Fruit fly (Drosophila melanogaster) whole organism, embryonic: ENCODE measurements around the gene ClC-c.
A peak's percentile ranks its signal among the peaks of the same experiment; 100 is the strongest.

Experiments used
- Antp ChIP-seq: fragments of 200-800 bp; sonication (Bioruptor generic); optimal IDR thresholded peaks from 3 replicates; lab custom pipeline; 2016; ENCODE audit warnings: missing biosample characterization, missing genetic modification characterization
- Asciz ChIP-seq: fragments of 200-800 bp; sonication (Bioruptor generic); optimal IDR thresholded peaks from 2 replicates; lab custom pipeline; 2017; ENCODE audit warnings: missing biosample characterization, mild to moderate bottlenecking, missing genetic modification characterization, missing genetic modification reagents
- Bgb ChIP-seq: fragments of 200-800 bp; sonication (Bioruptor generic); IDR thresholded peaks from 2 replicates; pipeline ENCODE4 v1.3.6; 2022; ENCODE audit warnings: missing biosample characterization, missing genetic modification characterization; ENCODE audit not compliant: partially characterized antibody
- Blimp-1 ChIP-seq: fragments of 200-800 bp; sonication (Bioruptor generic); optimal IDR thresholded peaks from 3 replicates; lab custom pipeline; 2018; ENCODE audit warnings: missing biosample characterization, missing genetic modification characterization, mild to moderate bottlenecking, moderate library complexity, missing genetic modification reagents
- CG15073 ChIP-seq: fragments of 200-800 bp; sonication (Bioruptor generic); optimal IDR thresholded peaks from 2 replicates; lab custom pipeline; 2016; ENCODE audit warnings: missing biosample characterization, missing genetic modification characterization
- CG15514 ChIP-seq: fragments of 200-800 bp; sonication (Bioruptor generic); optimal IDR thresholded peaks from 3 replicates; lab custom pipeline; 2017; ENCODE audit warnings: missing biosample characterization, missing genetic modification characterization, mild to moderate bottlenecking, moderate library complexity, missing genetic modification reagents
- CG2129 ChIP-seq: fragments of 200-800 bp; sonication (Bioruptor generic); IDR thresholded peaks from 2 replicates; pipeline ENCODE4 v1.3.6; 2022; ENCODE audit warnings: missing biosample characterization, missing genetic modification characterization; ENCODE audit not compliant: partially characterized antibody
- CG32767 ChIP-seq: fragments of 200-800 bp; sonication (Bioruptor generic); IDR thresholded peaks from 2 replicates; pipeline ENCODE4 v1.3.6; 2022; ENCODE audit warnings: missing biosample characterization, missing genetic modification characterization
- CG4707 ChIP-seq: fragments of 200-800 bp; sonication (Bioruptor generic); optimal IDR thresholded peaks from 2 replicates; lab custom pipeline; 2018; ENCODE audit warnings: missing biosample characterization, mild to moderate bottlenecking, missing genetic modification characterization, moderate library complexity
- CG6683 ChIP-seq: fragments of 200-800 bp; sonication (Bioruptor generic); optimal IDR thresholded peaks from 2 replicates; lab custom pipeline; 2017; ENCODE audit warnings: missing biosample characterization, mild to moderate bottlenecking, missing genetic modification characterization, missing genetic modification reagents
- CG6689 ChIP-seq: fragments of 200-800 bp; sonication (Bioruptor generic); IDR thresholded peaks from 2 replicates; pipeline ENCODE4 v1.3.6; 2022; ENCODE audit warnings: missing biosample characterization, missing genetic modification characterization
- CG6813 ChIP-seq: fragments of 200-800 bp; sonication (Bioruptor generic); optimal IDR thresholded peaks from 2 replicates; lab custom pipeline; 2017; ENCODE audit warnings: missing biosample characterization, missing genetic modification characterization, mild to moderate bottlenecking, moderate library complexity, missing genetic modification reagents
- CG8290 ChIP-seq, 3 experiments: fragments of 200-800 bp; sonication (Bioruptor generic); optimal IDR thresholded peaks; 2 replicates each; lab custom pipeline; 2016 to 2019; ENCODE audit warnings: missing biosample characterization in 3 of 3, missing genetic modification characterization in 3 of 3, mild to moderate bottlenecking in 2 of 3, moderate library complexity in 1 of 3
- CG8924 ChIP-seq: fragments of 200-800 bp; optimal IDR thresholded peaks from 3 replicates; lab custom pipeline; 2019; ENCODE audit warnings: missing biosample characterization, mild to moderate bottlenecking, missing genetic modification characterization, moderate library complexity
- CkIIα-i1 ChIP-seq: fragments of 200-800 bp; sonication (Bioruptor generic); IDR thresholded peaks from 2 replicates; pipeline ENCODE4 v1.3.6; 2022; ENCODE audit warnings: missing biosample characterization, missing genetic modification characterization
- Dbx ChIP-seq: fragments of 200-800 bp; sonication (Bioruptor generic); IDR thresholded peaks from 3 replicates; pipeline ENCODE4 v1.3.6; 2022; ENCODE audit warnings: missing biosample characterization, missing genetic modification characterization
- Dll ChIP-seq: fragments of 200-800 bp; sonication (Bioruptor generic); IDR thresholded peaks from 4 replicates; pipeline ENCODE4 v1.3.6; 2022; ENCODE audit warnings: missing biosample characterization, missing genetic modification characterization; ENCODE audit not compliant: partially characterized antibody
- Dp ChIP-seq: fragments of 200-800 bp; sonication (Bioruptor generic); optimal IDR thresholded peaks from 2 replicates; lab custom pipeline; 2018; ENCODE audit warnings: missing biosample characterization, mild to moderate bottlenecking, missing genetic modification characterization, moderate library complexity
- Drgx ChIP-seq: fragments of 200-800 bp; sonication (Bioruptor generic); IDR thresholded peaks from 2 replicates; pipeline ENCODE4 v1.3.6; 2022; ENCODE audit warnings: missing biosample characterization, missing genetic modification characterization
- ERR ChIP-seq: fragments of 200-800 bp; sonication (Bioruptor generic); optimal IDR thresholded peaks from 2 replicates; lab custom pipeline; 2016; ENCODE audit warnings: missing biosample characterization, missing genetic modification characterization
- Ets65A ChIP-seq: fragments of 200-800 bp; sonication (Bioruptor generic); peaks from one replicate; lab custom pipeline; 2016; ENCODE audit warnings: missing biosample characterization, missing genetic modification characterization
- GATAe ChIP-seq: fragments of 200-800 bp; sonication (Bioruptor generic); conservative IDR thresholded peaks from 2 replicates; pipeline ENCODE4 v1.3.6; 2022; ENCODE audit warnings: missing biosample characterization, missing genetic modification characterization
- HHEX ChIP-seq: fragments of 200-800 bp; sonication (Bioruptor generic); optimal IDR thresholded peaks from 3 replicates; lab custom pipeline; 2017; ENCODE audit warnings: missing biosample characterization, mild to moderate bottlenecking, missing genetic modification characterization, missing genetic modification reagents
- Sry-δ ChIP-seq: fragments of 200-800 bp; sonication (Bioruptor generic); optimal IDR thresholded peaks from 2 replicates; lab custom pipeline; 2016; ENCODE audit warnings: missing biosample characterization, missing genetic modification characterization
- cato ChIP-seq: fragments of 200-800 bp; sonication (Bioruptor generic); optimal IDR thresholded peaks from 2 replicates; lab custom pipeline; 2016; ENCODE audit warnings: missing biosample characterization, missing genetic modification characterization, borderline replicate concordance
- chn ChIP-seq: fragments of 200-800 bp; sonication (Bioruptor generic); optimal IDR thresholded peaks from 2 replicates; lab custom pipeline; 2016; ENCODE audit warnings: missing biosample characterization, missing genetic modification characterization
- crc ChIP-seq: fragments of 200-800 bp; sonication (Bioruptor generic); optimal IDR thresholded peaks from 2 replicates; lab custom pipeline; 2016; ENCODE audit warnings: missing biosample characterization, missing genetic modification characterization
- dm ChIP-seq: fragments of 200-800 bp; sonication (Bioruptor generic); optimal IDR thresholded peaks from 3 replicates; lab custom pipeline; 2016; ENCODE audit warnings: missing biosample characterization, missing genetic modification characterization
- dmrt11E ChIP-seq: fragments of 200-800 bp; sonication (Bioruptor generic); optimal IDR thresholded peaks from 3 replicates; lab custom pipeline; 2018; ENCODE audit warnings: missing biosample characterization, mild to moderate bottlenecking, missing genetic modification characterization, moderate library complexity
- dmrt99B ChIP-seq: fragments of 200-800 bp; sonication (Bioruptor generic); optimal IDR thresholded peaks from 2 replicates; lab custom pipeline; 2018; ENCODE audit warnings: missing biosample characterization, mild to moderate bottlenecking, missing genetic modification characterization, moderate library complexity
- ems ChIP-seq: fragments of 200-800 bp; sonication (Bioruptor generic); optimal IDR thresholded peaks from 3 replicates; lab custom pipeline; 2016; ENCODE audit warnings: missing biosample characterization, missing genetic modification characterization
- gem ChIP-seq: fragments of 200-800 bp; sonication (Bioruptor generic); optimal IDR thresholded peaks from 2 replicates; lab custom pipeline; 2019; ENCODE audit warnings: missing biosample characterization, mild to moderate bottlenecking, missing genetic modification characterization, moderate library complexity
- gfzf ChIP-seq: fragments of 200-800 bp; sonication (Bioruptor generic); optimal IDR thresholded peaks from 2 replicates; lab custom pipeline; 2016; ENCODE audit warnings: missing biosample characterization, mild to moderate bottlenecking, missing genetic modification characterization, moderate library complexity
- gsb ChIP-seq: fragments of 200-800 bp; sonication (Bioruptor generic); IDR thresholded peaks from 2 replicates; pipeline ENCODE4 v1.3.6; 2022; ENCODE audit warnings: missing biosample characterization, missing genetic modification characterization
- hbn ChIP-seq: fragments of 200-800 bp; sonication (Bioruptor generic); IDR thresholded peaks from 2 replicates; pipeline ENCODE4 v1.3.6; 2022; ENCODE audit warnings: missing biosample characterization, missing genetic modification characterization; ENCODE audit not compliant: partially characterized antibody
- hth ChIP-seq: fragments of >200 bp; optimal IDR thresholded peaks from 2 replicates; lab custom pipeline; 2017; ENCODE audit warnings: inconsistent platforms
- insv ChIP-seq, 2 experiments: fragments of 200-800 bp; sonication (Bioruptor generic); optimal IDR thresholded peaks; 3 replicates each; lab custom pipeline; 2016 to 2018; ENCODE audit warnings: missing biosample characterization in 2 of 2, missing genetic modification characterization in 2 of 2
- jigr1 ChIP-seq: fragments of 200-800 bp; sonication (Bioruptor generic); IDR thresholded peaks from 3 replicates; pipeline ENCODE4 v1.3.6; 2022; ENCODE audit warnings: missing biosample characterization, missing genetic modification characterization
- kah ChIP-seq: fragments of 200-800 bp; sonication (Bioruptor generic); optimal IDR thresholded peaks from 2 replicates; lab custom pipeline; 2018; ENCODE audit warnings: missing biosample characterization, mild to moderate bottlenecking, missing genetic modification characterization
- lmd ChIP-seq: fragments of 200-800 bp; sonication (Bioruptor generic); IDR thresholded peaks from 2 replicates; pipeline ENCODE4 v1.3.6; 2022; ENCODE audit warnings: missing biosample characterization, missing genetic modification characterization
- nau ChIP-seq: fragments of 200-800 bp; sonication (Bioruptor generic); optimal IDR thresholded peaks from 3 replicates; lab custom pipeline; 2017; ENCODE audit warnings: missing biosample characterization, mild to moderate bottlenecking, missing genetic modification characterization, missing genetic modification reagents
- nmo ChIP-seq: fragments of 200-800 bp; sonication (Bioruptor generic); optimal IDR thresholded peaks from 2 replicates; lab custom pipeline; 2018; ENCODE audit warnings: missing biosample characterization, mild to moderate bottlenecking, missing genetic modification characterization, moderate library complexity
- pros ChIP-seq: fragments of 200-800 bp; sonication (Bioruptor generic); optimal IDR thresholded peaks from 3 replicates; lab custom pipeline; 2019; ENCODE audit warnings: missing biosample characterization, mild to moderate bottlenecking, missing genetic modification characterization, moderate library complexity
- sqz ChIP-seq: fragments of 200-800 bp; sonication (Bioruptor generic); optimal IDR thresholded peaks from 3 replicates; lab custom pipeline; 2018; ENCODE audit warnings: missing biosample characterization, mild to moderate bottlenecking, missing genetic modification characterization
- tna ChIP-seq: fragments of 200-800 bp; sonication (Bioruptor generic); IDR thresholded peaks from 2 replicates; pipeline ENCODE4 v1.3.6; 2022; ENCODE audit warnings: missing biosample characterization, missing genetic modification characterization; ENCODE audit not compliant: partially characterized antibody
- toy ChIP-seq: fragments of 200-800 bp; sonication (Bioruptor generic); IDR thresholded peaks from 2 replicates; pipeline ENCODE4 v1.3.6; 2022; ENCODE audit warnings: missing biosample characterization, missing genetic modification characterization
- trem ChIP-seq: fragments of 200-800 bp; optimal IDR thresholded peaks from 3 replicates; lab custom pipeline; 2019; ENCODE audit warnings: missing biosample characterization, mild to moderate bottlenecking, missing genetic modification characterization, moderate library complexity
- wor ChIP-seq: fragments of 200-800 bp; sonication (Bioruptor generic); IDR thresholded peaks from 2 replicates; pipeline ENCODE4 v1.3.6; 2022; ENCODE audit warnings: missing biosample characterization, missing genetic modification characterization

ClC-c gene

dm6 chr3L:16049955-16050886 is 40.0 kb upstream of the ClC-c start (continued):
- no peak for TF ChIP-seq gsb
- TF ChIP-seq CG4707 (GFP tag; lab: Kevin White, UChicago) = no peak
- no peak for TF ChIP-seq insv (GFP tag; optimal IDR thresholded peaks at IDR 0.05; lab: Kevin White, UChicago)
- TF ChIP-seq CG6813 (GFP tag; lab: Kevin White, UChicago) = peak; percentile 72
- peak; percentile 90 for TF ChIP-seq GATAe (GFP tag; lab: Robert Waterston, UW)
- peak; percentile 85 for TF ChIP-seq sqz (GFP tag; lab: Kevin White, UChicago)
- no peak for TF ChIP-seq hth (lab: Kevin White, UChicago)
- no peak for TF ChIP-seq nmo
- TF ChIP-seq lmd = peak; percentile 12; the same call in 1 of the 2 replicates
- TF ChIP-seq Dbx (GFP tag; lab: Robert Waterston, UW) = peak; percentile 75
- no peak for TF ChIP-seq crc (GFP tag; lab: Kevin White, UChicago)
- TF ChIP-seq CG15073 (GFP tag; lab: Kevin White, UChicago) = no peak
- TF ChIP-seq HHEX (GFP tag; lab: Kevin White, UChicago) = peak; percentile 49
- TF ChIP-seq gfzf (GFP tag; lab: Kevin White, UChicago) = no peak
- TF ChIP-seq hbn (GFP tag; lab: Robert Waterston, UW) = no peak
- TF ChIP-seq CG6689 (GFP tag; lab: Robert Waterston, UW) = no peak
- no peak for TF ChIP-seq trem
- TF ChIP-seq tna (GFP tag; lab: Robert Waterston, UW) = no peak
- TF ChIP-seq Dp (GFP tag; lab: Kevin White, UChicago) = no peak
- no peak for TF ChIP-seq jigr1 (GFP tag; lab: Robert Waterston, UW)
- TF ChIP-seq chn = peak; percentile 6
- no peak for TF ChIP-seq CG15514 (GFP tag; lab: Kevin White, UChicago)
- no peak for TF ChIP-seq kah (GFP tag; lab: Kevin White, UChicago)
- TF ChIP-seq Drgx (GFP tag; lab: Robert Waterston, UW) = peak; percentile 53
- peak; percentile 35 for TF ChIP-seq dmrt99B (tag; lab: Kevin White, UChicago)
- TF ChIP-seq CG6683 = no peak
- TF ChIP-seq Ets65A = no peak
- no peak for TF ChIP-seq toy (GFP tag; lab: Robert Waterston, UW)
- no peak for TF ChIP-seq dm (GFP tag; lab: Kevin White, UChicago)
- peak; percentile 37 for TF ChIP-seq pros (GFP tag; lab: Kevin White, UChicago)
- TF ChIP-seq gem = peak; percentile 31
- TF ChIP-seq CkIIα-i1 (GFP tag; lab: Robert Waterston, UW) = no peak
- TF ChIP-seq CG32767 (GFP tag; lab: Robert Waterston, UW) = no peak
- no peak for TF ChIP-seq Sry-δ
- TF ChIP-seq ERR (GFP tag; lab: Kevin White, UChicago) = no peak
- no peak for TF ChIP-seq Bgb (GFP tag; lab: Robert Waterston, UW)
- TF ChIP-seq Blimp-1 (GFP tag; lab: Kevin White, UChicago) = no peak
- no peak for TF ChIP-seq CG8290 (GFP tag; optimal IDR thresholded peaks at IDR 0.05; lab: Kevin White, UChicago)
- TF ChIP-seq CG8290 (tag; optimal IDR thresholded peaks at IDR 0.05; lab: Kevin White, UChicago) = peak; percentile 70 to 75
- TF ChIP-seq ems (GFP tag; lab: Kevin White, UChicago) = no peak
- no peak for TF ChIP-seq wor (GFP tag; lab: Robert Waterston, UW)
- no peak for TF ChIP-seq Antp (GFP tag; lab: Kevin White, UChicago)
- TF ChIP-seq CG2129 (GFP tag; lab: Robert Waterston, UW) = no peak
- peak; percentile 53 for TF ChIP-seq nau (GFP tag; lab: Kevin White, UChicago)
- TF ChIP-seq Asciz (GFP tag; lab: Kevin White, UChicago) = peak; percentile 47
- TF ChIP-seq Dll (GFP tag; lab: Robert Waterston, UW) = no peak
- peak; percentile 44 for TF ChIP-seq CG8924
- TF ChIP-seq dmrt11E (tag; lab: Kevin White, UChicago) = peak; percentile 13
- TF ChIP-seq cato (GFP tag; lab: Kevin White, UChicago) = no peak
